Worm (Caenorhabditis elegans) whole organism, L3 larva: ENCODE data around the gene C50F4.12.

ENCODE experiments used
- lin-39 ChIP-seq: fragments of 150-350 bp; optimal IDR thresholded peaks from 2 replicates; lab custom pipeline; 2018; ENCODE audit warnings: missing biosample characterization, missing genetic modification reagents, missing genetic modification characterization
- nhr-12 ChIP-seq: fragments of 150-350 bp; optimal IDR thresholded peaks from 2 replicates; lab custom pipeline; 2014; ENCODE audit warnings: missing biosample characterization, missing genetic modification characterization
- nhr-237 ChIP-seq: fragments of 150-350 bp; optimal IDR thresholded peaks from 2 replicates; lab custom pipeline; 2014; ENCODE audit warnings: missing biosample characterization, missing genetic modification characterization
- snpc-4 ChIP-seq: fragments of 150-350 bp; optimal IDR thresholded peaks from 2 replicates; lab custom pipeline; 2014; ENCODE audit warnings: missing biosample characterization, missing genetic modification characterization

ce11 chrV:9507742-9508141 lies 31.8 kb downstream of the C50F4.12 start, which contains the start of gene acs-14:
- TF ChIP-seq snpc-4 (tag; lab: Kevin White, UChicago) (no peak), lin-39 (tag; lab: Kevin White, UChicago) (no peak), nhr-12 (tag; lab: Kevin White, UChicago) (no peak), nhr-237 (tag; lab: Kevin White, UChicago) (no peak)
